Fruit fly (Drosophila melanogaster) Kc167 (cell line): ENCODE data around the gene CG14851.

Source experiments
- Myc ChIP-seq: fragments of >200 bp; optimal IDR thresholded peaks from 2 replicates; lab custom pipeline; 2017; ENCODE audit warnings: missing external identifiers
- Sin3A ChIP-seq: fragments of >200 bp; optimal IDR thresholded peaks from 2 replicates; lab custom pipeline; 2018; ENCODE audit warnings: missing external identifiers
- h ChIP-seq: fragments of >200 bp; optimal IDR thresholded peaks from 3 replicates; lab custom pipeline; 2018; ENCODE audit warnings: missing external identifiers
- insv ChIP-seq: fragments of >200 bp; optimal IDR thresholded peaks from 3 replicates; lab custom pipeline; 2018; ENCODE audit warnings: missing external identifiers
- psq ChIP-seq: fragments of >200 bp; optimal IDR thresholded peaks from 2 replicates; lab custom pipeline; 2017; ENCODE audit warnings: missing external identifiers
- ttk ChIP-seq: sonication (Bioruptor generic); optimal IDR thresholded peaks from 2 replicates; lab custom pipeline; 2017; ENCODE audit warnings: missing external identifiers

CG14851 gene

DNA sequence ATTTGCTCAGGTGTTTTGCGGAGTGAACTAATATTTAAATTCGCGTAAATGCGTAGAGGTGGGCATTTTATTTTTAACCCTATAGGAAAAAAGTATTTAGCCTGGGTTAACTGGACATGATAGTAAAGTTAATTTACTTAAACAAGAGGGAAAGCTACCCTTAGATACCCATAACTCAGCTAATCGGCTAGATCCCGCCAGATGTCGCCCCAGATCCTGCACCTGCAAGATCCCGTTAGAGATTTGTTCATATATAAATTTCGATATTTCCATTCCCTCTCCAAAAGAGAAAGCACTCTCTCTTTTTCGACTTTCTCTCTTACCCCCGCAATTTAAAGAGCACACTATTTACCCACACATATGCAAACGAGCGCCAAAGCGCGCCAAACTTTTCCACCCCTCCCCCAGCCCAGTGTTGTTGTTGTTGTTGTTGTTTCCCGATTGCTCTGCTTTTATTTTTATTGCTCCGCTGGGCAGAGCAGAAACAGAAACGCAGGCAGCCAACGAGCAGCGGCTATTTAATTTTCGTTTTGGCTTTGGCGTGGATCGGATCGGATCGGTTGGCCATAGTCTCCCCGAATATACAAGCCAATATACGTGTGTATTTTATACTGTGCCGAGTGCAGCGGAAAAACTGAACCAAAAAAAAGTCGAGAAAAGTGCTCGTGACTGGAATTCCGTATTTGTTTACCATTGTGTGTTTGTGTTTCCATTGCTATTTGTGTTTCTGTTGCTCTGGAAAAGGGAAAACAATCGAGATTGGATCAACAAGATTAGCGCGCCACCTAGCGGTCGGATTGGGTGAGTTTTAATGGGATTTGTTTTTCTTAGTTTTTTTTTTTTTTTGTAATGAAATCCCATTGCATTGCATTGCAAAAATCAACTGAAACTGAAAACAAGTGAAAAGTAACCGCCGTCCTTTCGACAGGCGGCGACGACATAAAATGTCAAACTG lies 14.8 kb downstream of the CG14851 start, which contains the start of gene stumps:
stumps (plus strand) TSS at position 526 of the 955 bp plus-strand sequence.
- TF ChIP-seq Myc (lab: Kevin White, UChicago) (no peak), ttk (lab: Kevin White, UChicago) (no peak), h (lab: Kevin White, UChicago) (no peak), Sin3A (lab: Kevin White, UChicago) (no peak), psq (lab: Kevin White, UChicago) (no peak), insv (no peak)

- TF ChIP-seq psq (lab: Kevin White, UChicago): no peak
- no peak for TF ChIP-seq insv
- no peak for TF ChIP-seq ttk (lab: Kevin White, UChicago)
- TF ChIP-seq h (lab: Kevin White, UChicago): no peak
- TF ChIP-seq Myc (lab: Kevin White, UChicago): no peak
- no peak for TF ChIP-seq Sin3A (lab: Kevin White, UChicago)
These were observed 15.8 kb downstream of the CG14851 start for dm6 chr3R:14577803-14578493.

- TF ChIP-seq Myc (lab: Kevin White, UChicago) (no peak), h (lab: Kevin White, UChicago) (no peak), ttk (lab: Kevin White, UChicago) (no peak), insv (no peak), psq (lab: Kevin White, UChicago) (no peak), Sin3A (lab: Kevin White, UChicago) (no peak)
These were observed 18.0 kb downstream of the CG14851 start for dm6 chr3R:14580045-14580579.

DNA sequence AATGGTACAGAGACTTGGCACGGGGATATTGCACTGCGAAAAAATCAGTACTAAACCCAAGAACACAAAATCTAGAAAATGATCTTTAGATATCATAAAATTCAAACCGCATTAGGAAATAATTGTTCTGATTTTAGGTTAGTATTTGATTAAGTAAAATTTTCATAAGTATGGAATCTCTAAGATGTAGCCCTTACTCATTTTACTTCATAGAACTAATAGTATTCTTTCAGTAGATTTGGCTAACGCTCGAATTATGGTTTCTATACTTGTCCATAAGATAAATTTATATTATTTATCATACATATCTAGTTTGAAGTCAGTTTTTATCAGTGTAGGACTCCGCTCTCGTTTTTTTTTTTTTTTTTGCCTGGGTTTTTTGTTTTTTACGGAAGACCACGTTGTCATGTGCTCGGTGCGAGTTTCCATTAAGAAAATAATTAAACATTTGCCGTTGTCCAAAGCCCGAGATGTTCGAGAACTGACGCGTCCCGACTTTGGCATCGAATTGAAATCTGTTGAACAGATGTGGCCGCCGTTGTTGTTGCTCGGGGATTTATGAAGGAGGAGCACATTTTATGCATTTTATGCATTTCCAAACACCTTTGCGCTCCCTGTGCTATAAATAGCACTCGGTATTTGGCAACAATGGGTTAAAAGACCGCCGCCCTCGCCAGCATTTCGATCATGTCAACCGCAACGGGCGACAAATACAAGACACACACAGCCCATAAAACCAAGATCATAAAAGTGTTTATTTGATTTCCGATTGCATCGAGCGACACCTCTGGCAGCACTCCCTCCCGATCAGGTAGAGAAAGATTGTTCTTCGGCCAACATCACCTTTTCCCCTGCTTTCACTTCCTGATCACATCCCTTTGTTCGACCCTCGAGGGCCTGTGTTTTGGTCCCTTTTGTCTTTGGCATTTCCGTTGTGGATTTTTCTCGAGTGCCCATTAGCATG lies 24.6 kb downstream of the CG14851 start:
- TF ChIP-seq Sin3A (lab: Kevin White, UChicago): no peak

DNA sequence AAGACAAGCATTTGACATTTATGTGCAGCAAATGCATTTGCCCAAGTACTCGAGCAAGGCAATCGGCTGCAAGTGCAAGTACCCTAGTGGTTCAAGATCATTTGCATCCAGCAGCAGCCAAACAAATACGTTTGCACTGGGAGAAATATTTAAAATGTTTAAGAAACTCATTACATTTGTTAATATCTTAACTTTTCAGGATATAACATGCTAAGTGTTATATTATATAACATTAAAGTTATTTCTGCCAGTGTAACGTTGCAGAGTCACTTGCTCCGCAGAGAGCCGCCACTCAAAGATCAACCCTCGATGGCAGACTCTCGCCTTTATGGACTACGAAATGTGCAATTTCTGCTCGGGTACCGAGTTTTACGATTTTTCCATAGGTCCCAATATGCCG lies 27.3 kb downstream of the CG14851 start:
- no peak for TF ChIP-seq insv

DNA sequence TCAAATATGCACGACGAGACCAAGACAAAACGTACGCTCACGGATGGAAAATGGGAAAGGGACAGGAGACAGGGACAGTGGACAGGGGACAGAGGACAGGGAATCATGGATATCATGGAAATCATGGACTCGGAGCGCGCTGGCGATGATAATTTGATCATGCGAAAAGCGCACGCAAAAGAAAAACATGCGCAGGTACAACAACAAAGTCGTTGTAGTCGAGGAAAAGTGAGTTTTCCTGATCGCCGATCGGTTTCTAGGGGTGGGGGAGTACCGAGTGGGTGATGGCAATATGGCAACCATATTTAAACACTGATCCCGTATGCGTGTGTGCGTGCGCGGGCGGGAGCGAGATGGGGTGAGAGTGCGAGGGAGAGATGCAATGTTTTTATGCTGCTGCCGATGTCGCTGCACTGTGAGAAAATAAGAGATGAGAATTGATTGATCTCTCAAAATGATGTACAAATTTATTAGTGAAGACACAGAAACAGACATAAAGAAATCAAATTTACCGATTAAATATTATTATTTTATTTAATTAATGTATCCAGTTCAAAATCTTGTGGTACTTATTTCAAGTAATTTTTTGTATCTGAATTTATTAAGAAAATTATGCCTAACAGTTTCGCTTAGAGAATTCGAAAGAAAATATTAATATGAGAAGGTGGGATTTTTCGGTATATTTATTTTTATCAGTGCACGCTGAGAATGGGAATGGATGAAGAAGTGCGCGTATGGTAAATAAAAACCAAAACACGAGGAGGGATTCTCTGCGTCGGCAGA lies 28.8 kb downstream of the CG14851 start:
- no peak for TF ChIP-seq h (lab: Kevin White, UChicago)
- TF ChIP-seq Sin3A (lab: Kevin White, UChicago): no peak
- no peak for TF ChIP-seq insv
- no peak for TF ChIP-seq psq (lab: Kevin White, UChicago)
- TF ChIP-seq Myc (lab: Kevin White, UChicago): no peak
- TF ChIP-seq ttk (lab: Kevin White, UChicago): no peak

DNA sequence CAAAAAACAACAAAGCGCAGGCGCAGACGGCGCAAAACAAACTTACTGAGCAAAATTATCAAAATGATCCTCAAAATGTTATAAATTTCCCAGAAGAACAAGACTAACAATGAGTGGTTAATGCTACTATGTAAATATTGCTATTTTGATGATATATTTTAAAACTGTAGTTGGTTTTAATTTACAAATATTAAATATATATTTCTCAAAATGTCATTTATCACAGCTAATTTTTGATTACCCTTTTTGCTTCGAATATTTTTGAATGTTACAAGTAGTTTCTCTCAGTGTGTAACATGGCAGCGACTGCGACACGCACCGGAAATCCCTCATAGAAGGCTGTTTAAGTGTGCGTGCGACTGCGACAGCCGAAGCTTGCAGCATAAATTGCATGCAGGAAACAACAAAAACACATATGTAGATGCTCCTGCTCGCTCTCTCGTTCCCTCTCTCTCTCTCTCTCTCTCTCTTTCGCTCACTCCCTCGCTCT lies 35.8 kb downstream of the CG14851 start:
- TF ChIP-seq ttk (lab: Kevin White, UChicago) (no peak), Sin3A (lab: Kevin White, UChicago) (no peak), psq (lab: Kevin White, UChicago) (no peak), insv (no peak), h (lab: Kevin White, UChicago) (no peak), Myc (lab: Kevin White, UChicago) (no peak)

DNA sequence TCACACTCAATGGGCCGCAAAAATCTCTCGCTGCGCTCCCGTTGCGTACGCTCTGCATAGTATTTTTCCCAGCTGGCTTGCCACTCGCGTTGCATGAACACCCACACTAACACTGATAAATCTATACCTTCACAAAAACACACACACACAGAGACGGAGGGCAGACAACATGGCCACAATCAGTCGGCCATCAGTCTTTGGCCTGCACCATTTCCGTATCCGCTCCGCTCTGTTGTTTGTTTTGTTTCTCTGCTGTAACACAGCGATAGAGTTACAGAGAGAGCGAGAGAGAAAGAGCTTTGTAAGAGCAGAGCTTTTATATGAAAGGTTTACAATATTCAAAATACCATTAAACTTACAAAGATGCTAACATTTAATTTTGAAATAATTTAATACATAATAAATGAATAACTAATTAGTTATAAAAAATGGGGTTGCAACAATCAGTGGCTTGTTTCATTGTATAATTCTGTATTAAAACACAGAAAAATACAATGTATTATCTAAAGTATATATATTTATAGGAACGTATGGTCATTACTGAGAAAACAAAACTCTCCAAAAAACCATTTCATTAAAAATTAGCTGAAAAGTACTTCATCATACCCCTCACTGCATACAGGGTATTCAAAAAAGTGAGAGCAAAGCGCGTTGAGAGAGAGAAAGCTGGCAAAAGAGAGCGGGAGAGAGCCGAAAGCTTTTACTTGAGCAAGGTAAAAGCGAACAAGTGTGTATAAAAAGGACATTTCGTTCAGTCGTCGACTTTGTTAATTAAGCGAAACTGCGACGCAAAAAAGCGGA lies 47.0 kb downstream of the CG14851 start, which contains the start of gene CG14853:
CG14853 (plus strand) TSS at position 751 of the 801 bp plus-strand sequence.
- TF ChIP-seq psq (lab: Kevin White, UChicago) (no peak), insv (no peak), Myc (lab: Kevin White, UChicago) (no peak), h (lab: Kevin White, UChicago) (no peak), Sin3A (lab: Kevin White, UChicago) (no peak), ttk (lab: Kevin White, UChicago) (no peak)
